Fruit fly (Drosophila melanogaster) whole organism, embryonic: ENCODE results near the gene CG9948.

Experiments
- Bgb ChIP-seq: fragments of 200-800 bp; sonication (Bioruptor generic); IDR thresholded peaks from 2 replicates; pipeline ENCODE4 v1.3.6; 2022; ENCODE audit warnings: missing biosample characterization, missing genetic modification characterization; ENCODE audit not compliant: partially characterized antibody
- CG10431 ChIP-seq: fragments of 200-800 bp; sonication (Bioruptor generic); optimal IDR thresholded peaks from 3 replicates; lab custom pipeline; 2018; ENCODE audit warnings: missing biosample characterization, mild to moderate bottlenecking, missing genetic modification characterization
- CG10462 ChIP-seq: fragments of 200-800 bp; sonication (Bioruptor generic); optimal IDR thresholded peaks from 2 replicates; lab custom pipeline; 2016; ENCODE audit warnings: missing biosample characterization, missing genetic modification characterization
- CG11504 ChIP-seq: fragments of 200-800 bp; sonication (Bioruptor generic); optimal IDR thresholded peaks from 3 replicates; lab custom pipeline; 2019; ENCODE audit warnings: missing biosample characterization, mild to moderate bottlenecking, missing genetic modification characterization, moderate library complexity
- CG12769 ChIP-seq: fragments of 200-800 bp; sonication (Bioruptor generic); optimal IDR thresholded peaks from 2 replicates; lab custom pipeline; 2019; ENCODE audit warnings: missing biosample characterization, mild to moderate bottlenecking, missing genetic modification characterization, moderate library complexity
- CG14050 ChIP-seq: fragments of 200-800 bp; sonication (Bioruptor generic); IDR thresholded peaks from 3 replicates; pipeline ENCODE4 v1.3.6; 2022; ENCODE audit warnings: missing biosample characterization, missing genetic modification characterization
- CG14441 ChIP-seq: fragments of 200-800 bp; sonication (Bioruptor generic); IDR thresholded peaks from 2 replicates; pipeline ENCODE4 v1.3.6; 2022; ENCODE audit warnings: missing biosample characterization, missing genetic modification characterization
- CG14710 ChIP-seq: fragments of 200-800 bp; sonication (Bioruptor generic); optimal IDR thresholded peaks from 3 replicates; lab custom pipeline; 2019; ENCODE audit warnings: missing biosample characterization, mild to moderate bottlenecking, missing genetic modification characterization, moderate library complexity
- CG15073 ChIP-seq: fragments of 200-800 bp; sonication (Bioruptor generic); optimal IDR thresholded peaks from 2 replicates; lab custom pipeline; 2016; ENCODE audit warnings: missing biosample characterization, missing genetic modification characterization
- CG1529 ChIP-seq: fragments of 200-800 bp; sonication (Bioruptor generic); optimal IDR thresholded peaks from 3 replicates; lab custom pipeline; 2018; ENCODE audit warnings: missing biosample characterization, missing genetic modification characterization
- CG17186 ChIP-seq: fragments of 200-800 bp; sonication (Bioruptor generic); optimal IDR thresholded peaks from 3 replicates; lab custom pipeline; 2017; ENCODE audit warnings: missing biosample characterization, missing genetic modification reagents, missing genetic modification characterization
- CG30403 ChIP-seq: fragments of 200-800 bp; sonication (Bioruptor generic); optimal IDR thresholded peaks from 3 replicates; lab custom pipeline; 2016; ENCODE audit warnings: missing biosample characterization, missing genetic modification characterization
- CG31224 ChIP-seq: fragments of 200-800 bp; sonication (Bioruptor generic); IDR thresholded peaks from 2 replicates; pipeline ENCODE4 v1.3.6; 2022; ENCODE audit warnings: missing biosample characterization, missing genetic modification characterization
- CG33557 ChIP-seq: fragments of 200-800 bp; sonication (Bioruptor generic); optimal IDR thresholded peaks from 2 replicates; lab custom pipeline; 2019; ENCODE audit warnings: missing biosample characterization, mild to moderate bottlenecking, missing genetic modification characterization, moderate library complexity
- CG3407 ChIP-seq: fragments of 200-800 bp; sonication (Bioruptor generic); optimal IDR thresholded peaks from 2 replicates; lab custom pipeline; 2018; ENCODE audit warnings: missing biosample characterization, mild to moderate bottlenecking, missing genetic modification characterization
- CG34376 ChIP-seq: fragments of 200-800 bp; sonication (Bioruptor generic); optimal IDR thresholded peaks from 2 replicates; lab custom pipeline; 2018; ENCODE audit warnings: missing biosample characterization, mild to moderate bottlenecking, missing genetic modification characterization
- CG34422 ChIP-seq: fragments of 200-800 bp; sonication (Bioruptor generic); IDR thresholded peaks from 3 replicates; pipeline ENCODE4 v1.3.6; 2022; ENCODE audit warnings: missing biosample characterization, missing genetic modification characterization
- CG43689 ChIP-seq: fragments of 200-800 bp; sonication (Bioruptor generic); IDR thresholded peaks from 2 replicates; pipeline ENCODE4 v1.3.6; 2022; ENCODE audit warnings: missing biosample characterization, missing genetic modification characterization
- CG5180 ChIP-seq: fragments of 200-800 bp; sonication (Bioruptor generic); optimal IDR thresholded peaks from 3 replicates; lab custom pipeline; 2017; ENCODE audit warnings: missing biosample characterization, missing genetic modification characterization, mild to moderate bottlenecking, moderate library complexity, missing genetic modification reagents
- CG7556 ChIP-seq: fragments of 200-800 bp; sonication (Bioruptor generic); optimal IDR thresholded peaks from 2 replicates; lab custom pipeline; 2017; ENCODE audit warnings: missing biosample characterization, mild to moderate bottlenecking, missing genetic modification characterization
- CG7786 ChIP-seq: fragments of 200-800 bp; sonication (Bioruptor generic); optimal IDR thresholded peaks from 2 replicates; lab custom pipeline; 2016; ENCODE audit warnings: missing biosample characterization, missing genetic modification characterization
- CrebB ChIP-seq: fragments of 200-800 bp; sonication (Bioruptor generic); optimal IDR thresholded peaks from 3 replicates; lab custom pipeline; 2018; ENCODE audit warnings: missing biosample characterization, mild to moderate bottlenecking, missing genetic modification characterization
- Dll ChIP-seq: fragments of 200-800 bp; sonication (Bioruptor generic); IDR thresholded peaks from 4 replicates; pipeline ENCODE4 v1.3.6; 2022; ENCODE audit warnings: missing biosample characterization, missing genetic modification characterization; ENCODE audit not compliant: partially characterized antibody
- Dp ChIP-seq: fragments of 200-800 bp; sonication (Bioruptor generic); optimal IDR thresholded peaks from 2 replicates; lab custom pipeline; 2018; ENCODE audit warnings: missing biosample characterization, mild to moderate bottlenecking, missing genetic modification characterization, moderate library complexity
- Dref ChIP-seq: fragments of 200-800 bp; sonication (Bioruptor generic); IDR thresholded peaks from 2 replicates; pipeline ENCODE4 v1.3.6; 2022; ENCODE audit warnings: missing biosample characterization, missing genetic modification characterization
- HLH3B ChIP-seq: fragments of 200-800 bp; sonication (Bioruptor generic); IDR thresholded peaks from 2 replicates; pipeline ENCODE4 v1.3.6; 2022; ENCODE audit warnings: missing biosample characterization, missing genetic modification characterization
- Hr39 ChIP-seq: fragments of >200 bp; optimal IDR thresholded peaks from 2 replicates; lab custom pipeline; 2017
- Hsf ChIP-seq: fragments of 200-800 bp; sonication (Bioruptor generic); optimal IDR thresholded peaks from 3 replicates; lab custom pipeline; 2016; ENCODE audit warnings: missing biosample characterization, missing genetic modification characterization
- Lhr ChIP-seq: fragments of 200-800 bp; sonication (Bioruptor generic); optimal IDR thresholded peaks from 3 replicates; lab custom pipeline; 2017; ENCODE audit warnings: mild to moderate bottlenecking, missing biosample characterization, missing genetic modification reagents, missing genetic modification characterization
- Mes4 ChIP-seq: fragments of 200-800 bp; sonication (Bioruptor generic); optimal IDR thresholded peaks from 2 replicates; lab custom pipeline; 2016; ENCODE audit warnings: missing biosample characterization, missing genetic modification characterization
- NC2α ChIP-seq: fragments of 200-800 bp; sonication (Bioruptor generic); optimal IDR thresholded peaks from 2 replicates; lab custom pipeline; 2016; ENCODE audit warnings: missing biosample characterization, missing genetic modification characterization
- Nf-YA ChIP-seq: fragments of 200-800 bp; sonication (Bioruptor generic); IDR thresholded peaks from 2 replicates; pipeline ENCODE4 v1.3.6; 2022; ENCODE audit warnings: missing biosample characterization, missing genetic modification characterization
- abd-A ChIP-seq: fragments of 200-800 bp; sonication (Bioruptor generic); optimal IDR thresholded peaks from 3 replicates; lab custom pipeline; 2019; ENCODE audit warnings: missing biosample characterization, mild to moderate bottlenecking, missing genetic modification characterization, moderate library complexity
- bab2 ChIP-seq: fragments of 200-800 bp; sonication (Bioruptor generic); optimal IDR thresholded peaks from 2 replicates; lab custom pipeline; 2016; ENCODE audit warnings: missing biosample characterization, missing genetic modification characterization
- cas ChIP-seq: fragments of 200-800 bp; sonication (Bioruptor generic); IDR thresholded peaks from 2 replicates; pipeline ENCODE4 v1.3.6; 2022; ENCODE audit warnings: missing biosample characterization, missing genetic modification characterization
- cato ChIP-seq: fragments of 200-800 bp; sonication (Bioruptor generic); optimal IDR thresholded peaks from 2 replicates; lab custom pipeline; 2016; ENCODE audit warnings: missing biosample characterization, missing genetic modification characterization, borderline replicate concordance
- cg ChIP-seq: fragments of 200-800 bp; sonication (Bioruptor generic); optimal IDR thresholded peaks from 3 replicates; lab custom pipeline; 2019; ENCODE audit warnings: missing biosample characterization, mild to moderate bottlenecking, missing genetic modification characterization, moderate library complexity
- danr ChIP-seq: fragments of 200-800 bp; sonication (Bioruptor generic); IDR thresholded peaks from 2 replicates; pipeline ENCODE4 v1.3.6; 2022; ENCODE audit warnings: missing biosample characterization, missing genetic modification characterization
- dm ChIP-seq: fragments of 200-800 bp; sonication (Bioruptor generic); optimal IDR thresholded peaks from 3 replicates; lab custom pipeline; 2016; ENCODE audit warnings: missing biosample characterization, missing genetic modification characterization
- dmrt99B ChIP-seq: fragments of 200-800 bp; sonication (Bioruptor generic); optimal IDR thresholded peaks from 2 replicates; lab custom pipeline; 2018; ENCODE audit warnings: missing biosample characterization, mild to moderate bottlenecking, missing genetic modification characterization, moderate library complexity
- eyg ChIP-seq: fragments of 200-800 bp; sonication (Bioruptor generic); optimal IDR thresholded peaks from 3 replicates; lab custom pipeline; 2016; ENCODE audit warnings: missing biosample characterization, missing genetic modification characterization
- hth ChIP-seq: fragments of >200 bp; optimal IDR thresholded peaks from 2 replicates; lab custom pipeline; 2017; ENCODE audit warnings: inconsistent platforms
- lilli ChIP-seq: fragments of 200-800 bp; sonication (Bioruptor generic); optimal IDR thresholded peaks from 3 replicates; lab custom pipeline; 2016; ENCODE audit warnings: missing biosample characterization, missing genetic modification characterization
- p53 ChIP-seq: fragments of 200-800 bp; sonication (Bioruptor generic); optimal IDR thresholded peaks from 2 replicates; lab custom pipeline; 2016; ENCODE audit warnings: missing biosample characterization, missing genetic modification characterization
- pzg ChIP-seq: fragments of 200-800 bp; sonication (Bioruptor generic); optimal IDR thresholded peaks from 3 replicates; lab custom pipeline; 2018; ENCODE audit warnings: missing biosample characterization, mild to moderate bottlenecking, missing genetic modification characterization, moderate library complexity
- shn ChIP-seq: fragments of 200-800 bp; sonication (Bioruptor generic); optimal IDR thresholded peaks from 3 replicates; lab custom pipeline; 2016; ENCODE audit warnings: missing biosample characterization, missing genetic modification characterization
- sim ChIP-seq: fragments of 200-800 bp; sonication (Bioruptor generic); IDR thresholded peaks from 2 replicates; pipeline ENCODE4 v1.3.6; 2022; ENCODE audit warnings: missing biosample characterization, missing genetic modification characterization
- slou ChIP-seq: fragments of 200-800 bp; sonication (Bioruptor generic); optimal IDR thresholded peaks from 3 replicates; lab custom pipeline; 2016; ENCODE audit warnings: missing biosample characterization, missing genetic modification characterization
- slp2 ChIP-seq: fragments of 200-800 bp; sonication (Bioruptor generic); optimal IDR thresholded peaks from 2 replicates; lab custom pipeline; 2016; ENCODE audit warnings: missing biosample characterization, missing genetic modification characterization
- ttk ChIP-seq: fragments of 200-800 bp; sonication (Bioruptor generic); IDR thresholded peaks from 2 replicates; pipeline ENCODE4 v2.1.2; 2022; ENCODE audit warnings: missing biosample characterization, missing genetic modification characterization

The CG9948 gene

DNA sequence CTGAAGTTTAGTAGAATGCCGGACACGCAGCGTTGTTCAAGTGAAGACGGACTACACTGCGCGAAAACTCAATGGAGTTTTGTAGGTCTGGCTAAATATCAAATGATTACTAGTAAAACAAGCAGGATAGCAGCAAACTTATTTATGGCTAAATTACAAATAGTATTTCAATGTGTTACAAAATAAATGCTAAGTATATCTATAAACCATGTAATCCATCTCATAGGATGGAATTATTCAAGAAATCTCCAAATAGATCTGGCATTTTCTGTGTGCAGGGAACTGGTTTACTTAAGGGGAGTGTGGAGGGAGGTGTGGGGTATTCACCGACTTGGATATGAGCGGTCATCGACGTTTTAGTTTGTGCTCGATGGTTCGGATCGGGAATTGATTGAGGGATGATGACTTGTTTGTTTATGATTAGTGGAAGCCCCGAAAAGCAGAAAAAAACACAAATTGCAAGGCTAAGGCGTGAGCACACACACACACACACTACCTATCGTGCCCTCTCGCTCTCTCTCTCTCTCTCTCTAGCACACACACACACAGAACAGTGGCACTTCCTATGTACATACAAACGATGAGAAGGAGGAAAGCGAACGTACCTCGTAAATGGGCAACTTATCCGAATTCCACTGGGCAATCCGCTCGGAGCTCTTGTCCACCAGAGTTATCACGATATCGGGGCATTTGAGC lies 8.1 kb downstream of the CG9948 start (continued):
- peak; percentile 38; the same call in 1 of the 2 replicates for TF ChIP-seq Nf-YA (GFP tag; lab: Robert Waterston, UW)
- TF ChIP-seq CG30403 (GFP tag; lab: Kevin White, UChicago), result peak; percentile 88
- TF ChIP-seq lilli (GFP tag; lab: Kevin White, UChicago), result peak; percentile 83
- TF ChIP-seq NC2α (GFP tag; lab: Kevin White, UChicago), result peak; percentile 73
- peak; percentile 35; the same call in 1 of the 2 replicates for TF ChIP-seq danr (GFP tag; lab: Robert Waterston, UW)
- peak; percentile 77 for TF ChIP-seq CG14441 (GFP tag; lab: Robert Waterston, UW)
- no peak for TF ChIP-seq cas (GFP tag; lab: Robert Waterston, UW)
- TF ChIP-seq CG12769, result peak; percentile 88
- TF ChIP-seq Dref (GFP tag; lab: Robert Waterston, UW), result no peak
- TF ChIP-seq CG5180 (GFP tag; lab: Kevin White, UChicago), result no peak
- TF ChIP-seq cato (GFP tag; lab: Kevin White, UChicago), result peak; percentile 66
- TF ChIP-seq CG14050 (GFP tag; lab: Robert Waterston, UW), result peak; percentile 66; the same call in 2 of the 3 replicates
- no peak for TF ChIP-seq Hr39 (lab: Kevin White, UChicago)
- TF ChIP-seq CrebB (tag; lab: Kevin White, UChicago), result peak; percentile 56
- peak; percentile 50 for TF ChIP-seq CG31224 (GFP tag; lab: Robert Waterston, UW)
- TF ChIP-seq abd-A (tag; lab: Kevin White, UChicago), result no peak
- TF ChIP-seq dm (GFP tag; lab: Kevin White, UChicago), result peak; percentile 52
- TF ChIP-seq CG15073 (GFP tag; lab: Kevin White, UChicago), result peak; percentile 0
- no peak for TF ChIP-seq Dp (GFP tag; lab: Kevin White, UChicago)
- TF ChIP-seq HLH3B, result peak; percentile 70; the same call in 1 of the 2 replicates
- TF ChIP-seq Lhr (GFP tag; lab: Kevin White, UChicago), result peak; percentile 63
- peak; percentile 35 for TF ChIP-seq p53 (GFP tag; lab: Kevin White, UChicago)
- no peak for TF ChIP-seq eyg (GFP tag; lab: Kevin White, UChicago)
- 0 out of 2 replicates have a peak, but pooled peaks have one; percentile 30 for TF ChIP-seq CG43689 (GFP tag; lab: Robert Waterston, UW)
- no peak for TF ChIP-seq hth
- TF ChIP-seq sim (GFP tag; lab: Robert Waterston, UW), result peak; percentile 27; the same call in 1 of the 2 replicates
- TF ChIP-seq Bgb, result no peak
- peak; percentile 86 for TF ChIP-seq cg (GFP tag; lab: Kevin White, UChicago)
- no peak for TF ChIP-seq CG34376
- TF ChIP-seq CG33557, result peak; percentile 77
- TF ChIP-seq Hsf (GFP tag; lab: Kevin White, UChicago), result peak; percentile 87
- TF ChIP-seq CG11504 (tag; lab: Kevin White, UChicago), result peak; percentile 86
- TF ChIP-seq CG17186 (GFP tag; lab: Kevin White, UChicago), result peak; percentile 50
- TF ChIP-seq slp2 (GFP tag; lab: Kevin White, UChicago), result peak; percentile 83
- TF ChIP-seq Mes4 (GFP tag; lab: Kevin White, UChicago), result peak; percentile 84
- peak; percentile 80 for TF ChIP-seq CG14710 (tag; lab: Kevin White, UChicago)
- TF ChIP-seq CG10462 (GFP tag; lab: Kevin White, UChicago), result peak; percentile 79
- peak; percentile 69 for TF ChIP-seq CG3407 (GFP tag; lab: Kevin White, UChicago)
- TF ChIP-seq pzg (GFP tag; lab: Kevin White, UChicago), result no peak
- peak; percentile 68 for TF ChIP-seq shn (GFP tag; lab: Kevin White, UChicago)
- peak; percentile 87 for TF ChIP-seq CG7556 (GFP tag; lab: Kevin White, UChicago)
- TF ChIP-seq CG10431, result no peak
- peak; percentile 78 for TF ChIP-seq bab2 (GFP tag; lab: Kevin White, UChicago)
- TF ChIP-seq dmrt99B, result peak; percentile 91
- TF ChIP-seq slou, result peak; percentile 21
- peak; percentile 47; the same call in 1 of the 3 replicates for TF ChIP-seq CG34422 (GFP tag; lab: Robert Waterston, UW)
- no peak for TF ChIP-seq Dll
- TF ChIP-seq CG7786 (GFP tag; lab: Kevin White, UChicago), result peak; percentile 78
- peak; percentile 77 for TF ChIP-seq CG1529
- TF ChIP-seq ttk (GFP tag; lab: Robert Waterston, UW), result peak; percentile 70
